Fruit fly (Drosophila melanogaster): ENCODE measurements around the gene yellow-f2.

DNA sequence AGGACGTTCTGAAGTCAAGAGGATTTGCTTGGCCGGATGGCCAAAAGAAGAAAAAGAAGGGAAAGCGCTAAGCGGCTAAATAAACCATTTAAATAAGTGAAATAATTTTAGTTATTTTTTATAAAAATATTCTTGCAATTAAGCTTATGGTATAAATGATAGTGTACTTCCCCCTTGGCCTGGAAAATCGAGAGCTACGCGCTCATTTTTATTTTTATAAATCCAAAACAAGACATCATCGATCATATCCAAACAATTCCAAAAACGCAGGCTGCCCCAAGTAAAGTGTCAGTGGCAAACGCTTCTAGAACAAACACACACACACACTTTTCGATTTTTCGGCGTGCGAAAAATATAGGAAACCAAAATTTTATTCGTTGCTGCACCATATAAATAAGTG is 49.5 kb upstream of the yellow-f2 start, which contains the start of gene Hsc70-2:
- TF ChIP-seq usp (GFP tag; optimal IDR thresholded peaks at IDR 0.05): no peak
- TF ChIP-seq Dll (optimal IDR thresholded peaks at IDR 0.05): no peak
- no peak for TF ChIP-seq psq (optimal IDR thresholded peaks at IDR 0.05)
- no peak for TF ChIP-seq CG8478 (optimal IDR thresholded peaks at IDR 0.05)
- no peak for TF ChIP-seq pan (optimal IDR thresholded peaks at IDR 0.05)
